Worm (Caenorhabditis elegans): ENCODE data around the gene Y9C9A.5.

- TF ChIP-seq klf-2 (GFP tag; conservative IDR thresholded peaks at IDR 0.05) (no peak), ztf-23 (GFP tag; IDR thresholded peaks at IDR 0.05) (no peak), tab-1 (GFP tag; IDR thresholded peaks at IDR 0.05) (no peak), ref-1 (GFP tag; conservative IDR thresholded peaks at IDR 0.05) (no peak), med-1 (GFP tag; optimal IDR thresholded peaks at IDR 0.05; ENCODE audit: insufficient read depth) (no peak), T22C8.4 (GFP tag; IDR thresholded peaks at IDR 0.05) (no peak)
Measured at ce11 chrIV:4981027-4981426, 39.2 kb downstream of the Y9C9A.5 start, which contains the start of gene srz-24.
